Fruit fly (Drosophila melanogaster) whole organism, embryonic: ENCODE measurements around the gene CG6951.
A peak's percentile ranks its signal among the peaks of the same experiment; 100 is the strongest.

Experiments
- Abd-B ChIP-seq: fragments of 200-800 bp; sonication (Bioruptor generic); optimal IDR thresholded peaks from 2 replicates; lab custom pipeline; 2018; ENCODE audit warnings: missing biosample characterization, mild to moderate bottlenecking, missing genetic modification characterization, moderate library complexity
- Ada2b ChIP-seq: fragments of 200-800 bp; sonication (Bioruptor generic); IDR thresholded peaks from 2 replicates; pipeline ENCODE4 v1.3.6; 2022; ENCODE audit warnings: missing biosample characterization, missing genetic modification characterization
- B-H2 ChIP-seq: fragments of 200-800 bp; sonication (Bioruptor generic); optimal IDR thresholded peaks from 2 replicates; lab custom pipeline; 2018; ENCODE audit warnings: missing biosample characterization, mild to moderate bottlenecking, missing genetic modification characterization
- C15 ChIP-seq: fragments of 200-800 bp; sonication (Bioruptor generic); IDR thresholded peaks from 3 replicates; pipeline ENCODE4 v1.3.6; 2022; ENCODE audit warnings: missing biosample characterization, missing genetic modification characterization
- CG10431 ChIP-seq: fragments of 200-800 bp; sonication (Bioruptor generic); optimal IDR thresholded peaks from 3 replicates; lab custom pipeline; 2018; ENCODE audit warnings: missing biosample characterization, mild to moderate bottlenecking, missing genetic modification characterization
- CG11560 ChIP-seq: fragments of 200-800 bp; sonication (Bioruptor generic); IDR thresholded peaks from 3 replicates; pipeline ENCODE4 v1.3.6; 2022; ENCODE audit warnings: missing biosample characterization, missing genetic modification characterization
- CG11723 ChIP-seq: fragments of 200-800 bp; sonication (Bioruptor generic); optimal IDR thresholded peaks from 2 replicates; lab custom pipeline; 2017; ENCODE audit warnings: missing biosample characterization, mild to moderate bottlenecking, missing genetic modification characterization
- CG12299 ChIP-seq: fragments of 200-800 bp; sonication (Bioruptor generic); optimal IDR thresholded peaks from 2 replicates; lab custom pipeline; 2018; ENCODE audit warnings: missing biosample characterization, mild to moderate bottlenecking, missing genetic modification characterization
- CG13123 ChIP-seq: fragments of 200-800 bp; sonication (Bioruptor generic); optimal IDR thresholded peaks from 2 replicates; lab custom pipeline; 2016; ENCODE audit warnings: missing biosample characterization, missing genetic modification characterization
- CG13287 ChIP-seq: fragments of 200-800 bp; sonication (Bioruptor generic); IDR thresholded peaks from 2 replicates; pipeline ENCODE4 v1.3.6; 2022; ENCODE audit warnings: missing biosample characterization, missing genetic modification characterization; ENCODE audit not compliant: partially characterized antibody
- CG14050 ChIP-seq: fragments of 200-800 bp; sonication (Bioruptor generic); IDR thresholded peaks from 3 replicates; pipeline ENCODE4 v1.3.6; 2022; ENCODE audit warnings: missing biosample characterization, missing genetic modification characterization
- CG14860 ChIP-seq: fragments of 200-800 bp; sonication (Bioruptor generic); IDR thresholded peaks from 3 replicates; pipeline ENCODE4 v1.3.6; 2022; ENCODE audit warnings: missing biosample characterization, missing genetic modification characterization; ENCODE audit not compliant: partially characterized antibody
- CG15269 ChIP-seq: fragments of 200-800 bp; sonication (Bioruptor generic); optimal IDR thresholded peaks from 2 replicates; lab custom pipeline; 2018; ENCODE audit warnings: missing biosample characterization, mild to moderate bottlenecking, missing genetic modification characterization, moderate library complexity
- CG16813 ChIP-seq: fragments of 200-800 bp; sonication (Bioruptor generic); IDR thresholded peaks from 3 replicates; pipeline ENCODE4 v1.3.6; 2022; ENCODE audit warnings: missing biosample characterization, missing genetic modification characterization; ENCODE audit not compliant: partially characterized antibody
- CG16815 ChIP-seq: fragments of 200-800 bp; sonication (Bioruptor generic); optimal IDR thresholded peaks from 3 replicates; lab custom pipeline; 2017; ENCODE audit warnings: missing biosample characterization, mild to moderate bottlenecking, missing genetic modification characterization
- CG17186 ChIP-seq: fragments of 200-800 bp; sonication (Bioruptor generic); optimal IDR thresholded peaks from 3 replicates; lab custom pipeline; 2017; ENCODE audit warnings: missing biosample characterization, missing genetic modification reagents, missing genetic modification characterization
- CG34224 ChIP-seq: fragments of 200-800 bp; sonication (Bioruptor generic); IDR thresholded peaks from 3 replicates; pipeline ENCODE4 v1.3.6; 2022; ENCODE audit warnings: missing biosample characterization, missing genetic modification characterization; ENCODE audit not compliant: partially characterized antibody
- CG3995 ChIP-seq: fragments of 200-800 bp; sonication (Bioruptor generic); optimal IDR thresholded peaks from 3 replicates; lab custom pipeline; 2016; ENCODE audit warnings: missing biosample characterization, missing genetic modification characterization
- CG4282 ChIP-seq: fragments of 200-800 bp; sonication (Bioruptor generic); optimal IDR thresholded peaks from 2 replicates; lab custom pipeline; 2016; ENCODE audit warnings: missing biosample characterization, missing genetic modification characterization
- CG4360 ChIP-seq: fragments of 200-800 bp; sonication (Bioruptor generic); IDR thresholded peaks from 2 replicates; pipeline ENCODE4 v1.3.6; 2022; ENCODE audit warnings: missing biosample characterization, missing genetic modification characterization
- CG8944 ChIP-seq: fragments of 200-800 bp; sonication (Bioruptor generic); optimal IDR thresholded peaks from 3 replicates; lab custom pipeline; 2016; ENCODE audit warnings: missing biosample characterization, missing genetic modification characterization
- CG9215 ChIP-seq: fragments of 200-800 bp; sonication (Bioruptor generic); IDR thresholded peaks from 2 replicates; pipeline ENCODE4 v1.3.6; 2022; ENCODE audit warnings: missing biosample characterization, missing genetic modification characterization
- Dfd ChIP-seq, 2 experiments: fragments of >200 bp; optimal IDR thresholded peaks; 2 replicates each; lab custom pipeline; 2017; ENCODE audit warnings: missing biosample characterization in 2 of 2, missing genetic modification characterization in 2 of 2
- Dip2 ChIP-seq: fragments of 200-800 bp; sonication (Bioruptor generic); IDR thresholded peaks from 2 replicates; pipeline ENCODE4 v1.3.6; 2022; ENCODE audit warnings: missing biosample characterization, missing genetic modification characterization
- Dref ChIP-seq: fragments of 200-800 bp; sonication (Bioruptor generic); IDR thresholded peaks from 2 replicates; pipeline ENCODE4 v1.3.6; 2022; ENCODE audit warnings: missing biosample characterization, missing genetic modification characterization
- ERR ChIP-seq: fragments of 200-800 bp; sonication (Bioruptor generic); optimal IDR thresholded peaks from 2 replicates; lab custom pipeline; 2016; ENCODE audit warnings: missing biosample characterization, missing genetic modification characterization
- Eip74EF ChIP-seq, 2 experiments: fragments of 200-800 bp in 1 of 2; fragments of >200 bp in 1 of 2; sonication (Bioruptor generic) in 1 of 2; optimal IDR thresholded peaks; 2 replicates each; lab custom pipeline; 2017 to 2019; ENCODE audit warnings: missing biosample characterization in 2 of 2, missing genetic modification characterization in 2 of 2, mild to moderate bottlenecking in 1 of 2, moderate library complexity in 1 of 2
- Fer2 ChIP-seq: fragments of 200-800 bp; sonication (Bioruptor generic); optimal IDR thresholded peaks from 2 replicates; lab custom pipeline; 2018; ENCODE audit warnings: missing biosample characterization, mild to moderate bottlenecking, missing genetic modification characterization, moderate library complexity
- Hey ChIP-seq: fragments of 200-800 bp; sonication (Bioruptor generic); optimal IDR thresholded peaks from 3 replicates; lab custom pipeline; 2018; ENCODE audit warnings: missing biosample characterization, mild to moderate bottlenecking, missing genetic modification characterization
- Kr ChIP-seq: fragments of 200-800 bp; sonication (Bioruptor generic); optimal IDR thresholded peaks from 2 replicates; lab custom pipeline; 2017; ENCODE audit warnings: missing biosample characterization, mild to moderate bottlenecking, missing genetic modification characterization
- MBD-R2 ChIP-seq: fragments of 200-800 bp; sonication (Bioruptor generic); IDR thresholded peaks from 2 replicates; pipeline ENCODE4 v1.3.6; 2022; ENCODE audit warnings: missing biosample characterization, missing genetic modification characterization
- NFAT ChIP-seq: fragments of 200-800 bp; sonication (Bioruptor generic); IDR thresholded peaks from 2 replicates; pipeline ENCODE4 v1.3.6; 2022; ENCODE audit warnings: missing biosample characterization, missing genetic modification characterization
- NK7.1 ChIP-seq: fragments of 200-800 bp; sonication (Bioruptor generic); optimal IDR thresholded peaks from 3 replicates; lab custom pipeline; 2016; ENCODE audit warnings: missing biosample characterization, missing genetic modification characterization
- Side ChIP-seq: fragments of 200-800 bp; sonication (Bioruptor generic); optimal IDR thresholded peaks from 2 replicates; lab custom pipeline; 2016; ENCODE audit warnings: missing biosample characterization, missing genetic modification characterization
- Sry-β ChIP-seq: fragments of 200-800 bp; sonication (Bioruptor generic); optimal IDR thresholded peaks from 2 replicates; lab custom pipeline; 2018; ENCODE audit warnings: missing biosample characterization, mild to moderate bottlenecking, missing genetic modification characterization, moderate library complexity
- Xrp1 ChIP-seq: fragments of 200-800 bp; sonication (Bioruptor generic); IDR thresholded peaks from 2 replicates; pipeline ENCODE4 v1.3.6; 2022; ENCODE audit warnings: missing biosample characterization, missing genetic modification characterization
- ac ChIP-seq: fragments of 200-800 bp; sonication (Bioruptor generic); optimal IDR thresholded peaks from 3 replicates; lab custom pipeline; 2017; ENCODE audit warnings: missing biosample characterization, mild to moderate bottlenecking, missing genetic modification characterization
- ash1 ChIP-seq: fragments of 200-800 bp; sonication (Bioruptor generic); optimal IDR thresholded peaks from 2 replicates; lab custom pipeline; 2018; ENCODE audit warnings: missing biosample characterization, mild to moderate bottlenecking, missing genetic modification characterization
- ato ChIP-seq: fragments of 200-800 bp; sonication (Bioruptor generic); IDR thresholded peaks from 2 replicates; pipeline ENCODE4 v1.3.6; 2022; ENCODE audit warnings: missing biosample characterization, missing genetic modification characterization; ENCODE audit not compliant: partially characterized antibody
- cwo ChIP-seq: fragments of 200-800 bp; sonication (Bioruptor generic); optimal IDR thresholded peaks from 3 replicates; lab custom pipeline; 2017; ENCODE audit warnings: missing biosample characterization, missing genetic modification characterization, mild to moderate bottlenecking, moderate library complexity, missing genetic modification reagents
- dan ChIP-seq: fragments of 200-800 bp; sonication (Bioruptor generic); IDR thresholded peaks from 2 replicates; pipeline ENCODE4 v1.3.6; 2022; ENCODE audit warnings: missing biosample characterization, missing genetic modification characterization
- gfzf ChIP-seq: fragments of 200-800 bp; sonication (Bioruptor generic); optimal IDR thresholded peaks from 2 replicates; lab custom pipeline; 2016; ENCODE audit warnings: missing biosample characterization, mild to moderate bottlenecking, missing genetic modification characterization, moderate library complexity
- grn ChIP-seq: fragments of 200-800 bp; sonication (Bioruptor generic); optimal IDR thresholded peaks from 3 replicates; lab custom pipeline; 2017; ENCODE audit warnings: missing biosample characterization, missing genetic modification characterization
- gsb-n ChIP-seq: fragments of 200-800 bp; sonication (Bioruptor generic); optimal IDR thresholded peaks from 3 replicates; lab custom pipeline; 2018; ENCODE audit warnings: missing biosample characterization, mild to moderate bottlenecking, missing genetic modification characterization
- lab ChIP-seq: fragments of 200-800 bp; sonication (Bioruptor generic); optimal IDR thresholded peaks from 3 replicates; lab custom pipeline; 2017; ENCODE audit warnings: missing biosample characterization, missing genetic modification characterization, mild to moderate bottlenecking, moderate library complexity, missing genetic modification reagents
- pb ChIP-seq: fragments of 200-800 bp; sonication (Bioruptor generic); optimal IDR thresholded peaks from 3 replicates; lab custom pipeline; 2016; ENCODE audit warnings: missing biosample characterization, missing genetic modification characterization
- ranshi ChIP-seq: fragments of 200-800 bp; sonication (Bioruptor generic); IDR thresholded peaks from 2 replicates; pipeline ENCODE4 v1.3.6; 2022; ENCODE audit warnings: missing biosample characterization, missing genetic modification characterization
- sc ChIP-seq, 3 experiments: fragments of >200 bp in 2 of 3; fragments of 200-800 bp in 1 of 3; sonication (Bioruptor generic) in 1 of 3; optimal IDR thresholded peaks; 2 replicates in 2 of 3; 3 replicates in 1 of 3; lab custom pipeline; 2017; ENCODE audit warnings: mild to moderate bottlenecking in 1 of 3, missing biosample characterization in 1 of 3, missing genetic modification characterization in 1 of 3, missing genetic modification reagents in 1 of 3
- shn ChIP-seq: fragments of 200-800 bp; sonication (Bioruptor generic); optimal IDR thresholded peaks from 3 replicates; lab custom pipeline; 2016; ENCODE audit warnings: missing biosample characterization, missing genetic modification characterization
- unc-4 ChIP-seq: fragments of 200-800 bp; sonication (Bioruptor generic); IDR thresholded peaks from 2 replicates; pipeline ENCODE4 v1.3.6; 2022; ENCODE audit warnings: missing biosample characterization, missing genetic modification characterization; ENCODE audit not compliant: partially characterized antibody

CG6951 gene

dm6 chr3L:20276615-20277014, 35.5 kb downstream of the CG6951 start (continued):
- TF ChIP-seq CG4282 (GFP tag; lab: Kevin White, UChicago) (no peak), CG14050 (GFP tag; lab: Robert Waterston, UW) (no peak; the same call in 2 of the 3 replicates), ERR (GFP tag; lab: Kevin White, UChicago) (no peak), CG16815 (GFP tag; lab: Kevin White, UChicago) (no peak), CG13123 (GFP tag; lab: Kevin White, UChicago) (no peak), Dfd (GFP tag; optimal IDR thresholded peaks at IDR 0.05; lab: Kevin White, UChicago) (no peak), Eip74EF (GFP tag; optimal IDR thresholded peaks at IDR 0.05; lab: Kevin White, UChicago) (no peak), MBD-R2 (GFP tag; lab: Robert Waterston, UW) (no peak), Fer2 (tag; lab: Kevin White, UChicago) (no peak), cwo (GFP tag; lab: Kevin White, UChicago) (peak; percentile 63), Side (GFP tag; lab: Kevin White, UChicago) (peak; percentile 18), ranshi (GFP tag; lab: Robert Waterston, UW) (peak; percentile 54; the same call in 1 of the 2 replicates), pb (GFP tag; lab: Kevin White, UChicago) (no peak), CG17186 (GFP tag; lab: Kevin White, UChicago) (no peak), CG34224 (GFP tag; lab: Robert Waterston, UW) (no peak), CG15269 (tag; lab: Kevin White, UChicago) (no peak), ash1 (GFP tag; lab: Kevin White, UChicago) (no peak), CG14860 (no peak), NFAT (no peak), grn (GFP tag; lab: Kevin White, UChicago) (no peak), CG10431 (GFP tag; lab: Kevin White, UChicago) (no peak), CG16813 (GFP tag; lab: Robert Waterston, UW) (no peak), dan (GFP tag; lab: Robert Waterston, UW) (no peak), Abd-B (GFP tag; lab: Kevin White, UChicago) (no peak), CG8944 (GFP tag; lab: Kevin White, UChicago) (no peak), CG3995 (GFP tag; lab: Kevin White, UChicago) (no peak), CG9215 (GFP tag; lab: Robert Waterston, UW) (no peak), gsb-n (tag; lab: Kevin White, UChicago) (no peak), sc (optimal IDR thresholded peaks at IDR 0.05; lab: Kevin White, UChicago) (no peak), sc (GFP tag; optimal IDR thresholded peaks at IDR 0.05; lab: Kevin White, UChicago) (no peak), CG11723 (GFP tag; lab: Kevin White, UChicago) (no peak), Dip2 (GFP tag; lab: Robert Waterston, UW) (no peak), CG11560 (tag; lab: Robert Waterston, UW) (peak; percentile 24; the same call in 1 of the 3 replicates), NK7.1 (GFP tag; lab: Kevin White, UChicago) (peak; percentile 10), ac (no peak), Sry-β (GFP tag; lab: Kevin White, UChicago) (no peak), gfzf (no peak), ato (GFP tag; lab: Robert Waterston, UW) (no peak), Dref (no peak; the same call in 1 of the 2 replicates), Kr (GFP tag; lab: Kevin White, UChicago) (no peak), C15 (GFP tag; lab: Robert Waterston, UW) (no peak), Xrp1 (GFP tag; lab: Robert Waterston, UW) (peak; percentile 39; the same call in 1 of the 2 replicates), unc-4 (GFP tag; lab: Robert Waterston, UW) (no peak), B-H2 (GFP tag; lab: Kevin White, UChicago) (no peak), Ada2b (GFP tag; lab: Robert Waterston, UW) (peak; percentile 45), CG12299 (no peak), CG13287 (no peak), Hey (tag; lab: Kevin White, UChicago) (no peak), lab (GFP tag; lab: Kevin White, UChicago) (peak; percentile 71), shn (GFP tag; lab: Kevin White, UChicago) (peak; percentile 1), CG4360 (GFP tag; lab: Robert Waterston, UW) (no peak)
